Worm (Caenorhabditis elegans) whole organism, late embryonic: ENCODE results near the gene srh-89.

Experiments used
- C08G9.2 ChIP-seq: sonication (generic microtip); optimal IDR thresholded peaks from 2 replicates; lab custom pipeline; 2016; ENCODE audit warnings: mild to moderate bottlenecking, missing genetic modification characterization, moderate library complexity, missing compliant biosample characterization
- F13H6.1 ChIP-seq: sonication (generic microtip); optimal IDR thresholded peaks from 2 replicates; lab custom pipeline; 2016; ENCODE audit warnings: missing genetic modification characterization, missing compliant biosample characterization
- K02D7.2 ChIP-seq: sonication (generic microtip); optimal IDR thresholded peaks from 2 replicates; lab custom pipeline; 2017; ENCODE audit warnings: mild to moderate bottlenecking, missing genetic modification characterization, missing compliant biosample characterization
- Y22D7AL.16 ChIP-seq: sonication (generic microtip); optimal IDR thresholded peaks from 2 replicates; lab custom pipeline; 2016; ENCODE audit warnings: missing genetic modification characterization, missing compliant biosample characterization
- ceh-14 ChIP-seq: sonication (generic microtip); optimal IDR thresholded peaks from 2 replicates; lab custom pipeline; 2016; ENCODE audit warnings: missing genotype, missing genetic modification characterization, missing compliant biosample characterization
- ceh-18 ChIP-seq: sonication (generic microtip); optimal IDR thresholded peaks from 2 replicates; lab custom pipeline; 2016; ENCODE audit warnings: missing genetic modification characterization, missing compliant biosample characterization
- ceh-2 ChIP-seq: sonication (generic microtip); optimal IDR thresholded peaks from 2 replicates; lab custom pipeline; 2016; ENCODE audit warnings: missing genotype, missing genetic modification characterization, missing compliant biosample characterization
- ceh-22 ChIP-seq: sonication (generic microtip); optimal IDR thresholded peaks from 2 replicates; lab custom pipeline; 2017; ENCODE audit warnings: missing biosample characterization, missing genetic modification characterization
- ceh-30 ChIP-seq: fragments of 150-350 bp; optimal IDR thresholded peaks from 2 replicates; lab custom pipeline; 2014; ENCODE audit warnings: missing biosample characterization, missing genetic modification characterization
- ceh-31 ChIP-seq: sonication (generic microtip); optimal IDR thresholded peaks from 2 replicates; lab custom pipeline; 2016; ENCODE audit warnings: missing genetic modification characterization, missing compliant biosample characterization
- ceh-34 ChIP-seq: sonication (generic microtip); optimal IDR thresholded peaks from 2 replicates; lab custom pipeline; 2016; ENCODE audit warnings: mild to moderate bottlenecking, missing genetic modification characterization, missing compliant biosample characterization
- ceh-45 ChIP-seq: fragments of 200-800 bp; sonication (Bioruptor generic); IDR thresholded peaks from 2 replicates; pipeline ENCODE4 v1.3.6; 2022; ENCODE audit warnings: missing genetic modification reagents, missing genetic modification characterization, missing compliant biosample characterization
- ceh-48 ChIP-seq: sonication (generic microtip); optimal IDR thresholded peaks from 2 replicates; lab custom pipeline; 2016; ENCODE audit warnings: missing genetic modification characterization, inconsistent platforms, missing compliant biosample characterization
- ceh-6 ChIP-seq: fragments of 200-800 bp; sonication (Bioruptor generic); optimal IDR thresholded peaks from 2 replicates; lab custom pipeline; 2018; ENCODE audit warnings: mild to moderate bottlenecking, missing genetic modification characterization, missing compliant biosample characterization
- ceh-9 ChIP-seq: sonication (generic microtip); optimal IDR thresholded peaks from 2 replicates; lab custom pipeline; 2016; ENCODE audit warnings: mild to moderate bottlenecking, missing genetic modification characterization, inconsistent platforms, missing compliant biosample characterization
- che-1 ChIP-seq: sonication (generic microtip); optimal IDR thresholded peaks from 2 replicates; lab custom pipeline; 2016; ENCODE audit warnings: mild to moderate bottlenecking, missing genetic modification characterization, missing compliant biosample characterization
- elt-2 ChIP-seq: sonication (generic microtip); optimal IDR thresholded peaks from 2 replicates; lab custom pipeline; 2016; ENCODE audit warnings: missing genetic modification reagents, missing genetic modification characterization, missing compliant biosample characterization
- ets-4 ChIP-seq: sonication (generic microtip); optimal IDR thresholded peaks from 2 replicates; lab custom pipeline; 2016; ENCODE audit warnings: missing genetic modification characterization, missing compliant biosample characterization
- eyg-1 ChIP-seq: sonication (generic microtip); optimal IDR thresholded peaks from 2 replicates; lab custom pipeline; 2016; ENCODE audit warnings: missing genotype, missing genetic modification characterization, missing compliant biosample characterization
- fax-1 ChIP-seq: sonication (generic microtip); optimal IDR thresholded peaks from 2 replicates; lab custom pipeline; 2016; ENCODE audit warnings: missing genotype, missing genetic modification characterization, missing compliant biosample characterization
- fkh-10 ChIP-seq: fragments of 150-350 bp; optimal IDR thresholded peaks from 2 replicates; lab custom pipeline; 2014; ENCODE audit warnings: missing biosample characterization, missing genetic modification reagents, missing genetic modification characterization
- gmeb-2 ChIP-seq: sonication (generic microtip); optimal IDR thresholded peaks from 2 replicates; lab custom pipeline; 2016; ENCODE audit warnings: missing genetic modification characterization, inconsistent platforms, missing compliant biosample characterization
- hlh-13 ChIP-seq: fragments of 200-800 bp; sonication (Bioruptor generic); optimal IDR thresholded peaks from 2 replicates; lab custom pipeline; 2018; ENCODE audit warnings: mild to moderate bottlenecking, missing genetic modification characterization, missing compliant biosample characterization
- hlh-15 ChIP-seq: sonication (generic microtip); optimal IDR thresholded peaks from 2 replicates; lab custom pipeline; 2016; ENCODE audit warnings: missing genetic modification characterization, missing compliant biosample characterization
- hlh-30 ChIP-seq: sonication (generic microtip); optimal IDR thresholded peaks from 2 replicates; lab custom pipeline; 2017; ENCODE audit warnings: antibody characterized with exemption, missing genetic modification characterization, missing compliant biosample characterization; ENCODE audit not compliant: insufficient read depth
- hlh-6 ChIP-seq: sonication (generic microtip); optimal IDR thresholded peaks from 2 replicates; lab custom pipeline; 2016; ENCODE audit warnings: missing genotype, missing genetic modification characterization, missing compliant biosample characterization
- hlh-8 ChIP-seq: sonication (generic microtip); optimal IDR thresholded peaks from 2 replicates; lab custom pipeline; 2016; ENCODE audit warnings: missing genotype, missing genetic modification characterization, missing compliant biosample characterization
- lim-6 ChIP-seq: sonication (generic microtip); optimal IDR thresholded peaks from 2 replicates; lab custom pipeline; 2016; ENCODE audit warnings: missing genetic modification characterization, missing compliant biosample characterization
- lin-11 ChIP-seq: fragments of 200-800 bp; sonication (Bioruptor generic); optimal IDR thresholded peaks from 2 replicates; lab custom pipeline; 2018; ENCODE audit warnings: mild to moderate bottlenecking, missing genetic modification characterization, missing compliant biosample characterization
- madf-2 ChIP-seq: sonication (generic microtip); optimal IDR thresholded peaks from 2 replicates; lab custom pipeline; 2017; ENCODE audit warnings: missing genetic modification characterization, missing compliant biosample characterization
- mec-3 ChIP-seq: sonication (generic microtip); optimal IDR thresholded peaks from 2 replicates; lab custom pipeline; 2016; ENCODE audit warnings: borderline replicate concordance, missing genetic modification characterization, missing compliant biosample characterization
- nfya-1 ChIP-seq: sonication (generic microtip); optimal IDR thresholded peaks from 2 replicates; lab custom pipeline; 2017; ENCODE audit warnings: missing genetic modification characterization, mild to moderate bottlenecking, missing compliant biosample characterization, antibody characterized with exemption, moderate library complexity
- npax-4 ChIP-seq: sonication (generic microtip); optimal IDR thresholded peaks from 2 replicates; lab custom pipeline; 2016; ENCODE audit warnings: missing genetic modification characterization, missing compliant biosample characterization
- odd-2 ChIP-seq: sonication (generic microtip); optimal IDR thresholded peaks from 2 replicates; lab custom pipeline; 2017; ENCODE audit warnings: antibody characterized with exemption, mild to moderate bottlenecking, missing genetic modification characterization, missing compliant biosample characterization
- pag-3 ChIP-seq: sonication (generic microtip); optimal IDR thresholded peaks from 2 replicates; lab custom pipeline; 2016; ENCODE audit warnings: missing compliant biosample characterization, missing genetic modification characterization, borderline replicate concordance
- pha-2 ChIP-seq: sonication (generic microtip); optimal IDR thresholded peaks from 2 replicates; lab custom pipeline; 2017; ENCODE audit warnings: mild to moderate bottlenecking, missing genetic modification characterization, missing compliant biosample characterization
- pha-4 ChIP-seq: fragments of 150-350 bp; optimal IDR thresholded peaks from 2 replicates; lab custom pipeline; 2018; ENCODE audit warnings: missing biosample characterization, missing genetic modification reagents, missing genetic modification characterization
- pros-1 ChIP-seq: fragments of 150-350 bp; optimal IDR thresholded peaks from 2 replicates; lab custom pipeline; 2014; ENCODE audit warnings: missing biosample characterization, missing genetic modification reagents, missing genetic modification characterization
- ref-2 ChIP-seq: sonication (generic microtip); optimal IDR thresholded peaks from 2 replicates; lab custom pipeline; 2016; ENCODE audit warnings: missing genetic modification characterization, missing compliant biosample characterization
- sdc-2 ChIP-seq: sonication (generic microtip); optimal IDR thresholded peaks from 2 replicates; lab custom pipeline; 2016; ENCODE audit warnings: missing genotype, missing genetic modification characterization, missing compliant biosample characterization
- syd-9 ChIP-seq: sonication (generic microtip); optimal IDR thresholded peaks from 2 replicates; lab custom pipeline; 2016; ENCODE audit warnings: mild to moderate bottlenecking, missing genetic modification characterization, moderate library complexity, missing compliant biosample characterization
- tbx-2 ChIP-seq: sonication (generic microtip); optimal IDR thresholded peaks from 2 replicates; lab custom pipeline; 2016; ENCODE audit warnings: missing genetic modification characterization, missing compliant biosample characterization
- tbx-7 ChIP-seq: sonication (generic microtip); optimal IDR thresholded peaks from 2 replicates; lab custom pipeline; 2016; ENCODE audit warnings: missing genotype, missing genetic modification characterization, missing compliant biosample characterization
- unc-3 ChIP-seq, 2 experiments: fragments of 200-800 bp in 1 of 2; sonication (Bioruptor generic) in 1 of 2; sonication (generic microtip) in 1 of 2; conservative IDR thresholded peaks in 1 of 2; optimal IDR thresholded peaks in 1 of 2; 2 replicates each; pipeline versions ENCODE4 v1.3.6 to Lab custom; 2016 to 2022; ENCODE audit warnings: missing compliant biosample characterization in 2 of 2, missing genetic modification characterization in 2 of 2, missing genetic modification reagents in 1 of 2
- unc-42 ChIP-seq: sonication (generic microtip); optimal IDR thresholded peaks from 2 replicates; lab custom pipeline; 2016; ENCODE audit warnings: missing genotype, missing genetic modification characterization, missing compliant biosample characterization
- unc-86 ChIP-seq: sonication (generic microtip); optimal IDR thresholded peaks from 2 replicates; lab custom pipeline; 2016; ENCODE audit warnings: missing genetic modification characterization, missing compliant biosample characterization
- zip-5 ChIP-seq: sonication (generic microtip); optimal IDR thresholded peaks from 2 replicates; lab custom pipeline; 2016; ENCODE audit warnings: missing genetic modification characterization, missing compliant biosample characterization

The srh-89 gene

DNA sequence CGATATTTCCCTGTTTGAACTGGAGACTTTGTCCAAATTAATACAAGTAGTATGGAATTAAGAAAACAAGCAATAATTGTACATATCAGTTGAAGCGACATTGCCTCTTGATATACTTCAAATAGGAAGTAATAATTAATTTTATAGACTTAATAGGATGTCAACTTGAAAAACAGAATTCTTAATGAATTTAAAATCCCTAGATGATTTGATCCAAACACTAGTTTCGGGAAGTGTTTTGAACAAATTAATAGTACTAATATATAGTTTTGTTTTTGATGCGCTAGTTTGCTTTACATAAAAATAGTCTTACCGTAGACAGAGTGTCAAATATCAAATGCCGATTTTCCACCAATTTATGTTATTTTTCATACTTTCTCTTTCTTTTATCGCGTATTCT lies 13.8 kb upstream of the srh-89 start, which contains the start of gene str-190:
Gene str-190 (minus strand): TSS at position 101 of the 400 bp plus-strand sequence.
- no peak for TF ChIP-seq npax-4 (tag; lab: Kevin White, UChicago)
- TF ChIP-seq unc-42 (tag; lab: Kevin White, UChicago): no peak
- TF ChIP-seq Y22D7AL.16 (tag; lab: Kevin White, UChicago): no peak
- TF ChIP-seq syd-9 (tag; lab: Kevin White, UChicago): no peak
- TF ChIP-seq pag-3: no peak
- TF ChIP-seq ceh-18 (tag; lab: Kevin White, UChicago): no peak
- TF ChIP-seq elt-2 (tag; lab: Kevin White, UChicago): no peak
- no peak for TF ChIP-seq unc-3 (GFP tag; conservative IDR thresholded peaks at IDR 0.05; lab: Robert Waterston, UW)
- no peak for TF ChIP-seq unc-3 (tag; optimal IDR thresholded peaks at IDR 0.05; lab: Kevin White, UChicago)
- TF ChIP-seq ceh-14 (tag; lab: Kevin White, UChicago): no peak
- TF ChIP-seq, all 69 proteins: peak for 0

DNA sequence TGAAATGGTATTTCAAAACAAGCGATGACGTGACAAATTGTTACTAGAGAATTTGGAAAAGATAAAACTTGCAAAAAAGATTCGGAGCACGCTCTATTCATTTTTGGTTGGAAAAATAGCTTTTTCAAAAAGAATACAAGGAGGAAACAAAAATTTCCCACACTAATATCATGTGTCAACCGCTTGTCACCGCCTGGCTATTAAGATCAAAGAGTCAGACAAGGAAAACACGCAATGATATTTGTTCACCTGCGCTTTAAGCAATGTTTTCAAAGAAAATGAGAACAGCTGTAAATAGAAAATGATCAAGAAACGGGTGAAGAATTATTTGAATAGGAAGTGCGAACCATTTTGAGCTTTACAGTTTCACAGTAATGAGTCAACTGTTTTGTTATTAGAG lies 12.2 kb upstream of the srh-89 start, which contains the start of gene srh-125:
Gene srh-125 (minus strand): TSS at position 101 of the 400 bp plus-strand sequence.
- TF ChIP-seq hlh-15 (tag; lab: Kevin White, UChicago) (no peak), fkh-10 (no peak), nfya-1 (tag; lab: Kevin White, UChicago) (no peak)

DNA sequence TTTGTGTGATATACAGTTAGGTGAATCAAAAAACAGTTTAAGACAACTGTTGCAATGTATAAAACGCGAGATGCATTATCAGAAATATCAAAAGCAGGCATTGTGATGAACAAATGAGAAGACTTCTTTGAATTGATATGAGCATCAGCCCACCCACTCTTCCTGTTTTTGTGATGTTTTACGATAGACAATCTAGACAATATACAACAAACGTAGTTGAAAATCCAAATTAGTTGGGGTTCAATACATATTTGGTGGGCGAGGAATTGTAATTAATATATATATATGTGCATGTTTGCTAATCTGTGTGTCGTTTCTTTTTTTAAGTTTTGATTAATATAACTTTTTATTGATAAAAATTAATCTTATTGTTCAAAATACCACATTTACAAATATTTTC lies 8.2 kb upstream of the srh-89 start, which contains the start of gene str-28:
Gene str-28 (minus strand): TSS at position 101 of the 400 bp plus-strand sequence.
- TF ChIP-seq lim-6 (tag; lab: Kevin White, UChicago) (no peak), pha-4 (tag; lab: Kevin White, UChicago) (no peak), pros-1 (no peak), lin-11 (tag; lab: Kevin White, UChicago) (no peak), ets-4 (no peak), ceh-48 (tag; lab: Kevin White, UChicago) (no peak), Y22D7AL.16 (tag; lab: Kevin White, UChicago) (no peak), syd-9 (tag; lab: Kevin White, UChicago) (no peak), che-1 (tag; lab: Kevin White, UChicago) (no peak), ceh-22 (tag; lab: Kevin White, UChicago) (no peak), mec-3 (tag; lab: Kevin White, UChicago) (no peak), ceh-30 (no peak), ceh-45 (GFP tag; lab: Robert Waterston, UW) (no peak), K02D7.2 (no peak), eyg-1 (tag; lab: Kevin White, UChicago) (no peak), hlh-13 (no peak), fkh-10 (no peak), madf-2 (tag; lab: Kevin White, UChicago) (no peak), odd-2 (no peak)

DNA sequence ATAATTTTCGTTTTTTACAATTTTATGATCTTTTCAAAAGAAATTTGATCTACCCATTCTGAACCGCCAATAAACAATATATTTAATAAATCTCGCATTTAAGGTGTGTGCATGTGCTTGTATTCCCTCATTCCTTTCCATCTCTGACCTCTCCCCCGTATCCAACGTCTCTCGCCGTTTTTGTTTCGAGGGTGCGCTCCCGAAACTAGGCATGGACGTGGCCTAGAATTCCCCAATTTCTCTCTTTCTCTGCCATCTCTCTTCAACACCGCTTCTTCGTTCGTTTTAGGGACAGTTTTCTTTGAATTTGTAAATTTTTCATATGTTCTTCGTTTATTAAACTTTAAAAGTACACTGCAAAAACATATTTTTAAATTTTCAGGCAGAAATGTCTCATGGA lies 913 bp upstream of the srh-89 start, which contains the start of gene F25E5.1:
Gene F25E5.1 (plus strand): TSS at position 376 of the 400 bp plus-strand sequence.
- TF ChIP-seq C08G9.2 (tag; lab: Kevin White, UChicago): peak; percentile 81
- TF ChIP-seq ceh-9 (tag; lab: Kevin White, UChicago): no peak
- peak; percentile 70 for TF ChIP-seq ceh-14 (tag; lab: Kevin White, UChicago)
- no peak for TF ChIP-seq pha-2 (tag; lab: Kevin White, UChicago)
- TF ChIP-seq sdc-2 (tag; lab: Kevin White, UChicago): peak; percentile 47
- peak; percentile 53 for TF ChIP-seq tbx-7 (tag; lab: Kevin White, UChicago)
- TF ChIP-seq zip-5: peak; percentile 42
- peak; percentile 80 for TF ChIP-seq tbx-2
- TF ChIP-seq hlh-30 (tag; lab: Kevin White, UChicago): peak; percentile 50
- TF ChIP-seq F13H6.1 (tag; lab: Kevin White, UChicago): peak; percentile 25
- peak; percentile 78 for TF ChIP-seq ets-4
- TF ChIP-seq lim-6 (tag; lab: Kevin White, UChicago): peak; percentile 46
- peak; percentile 15 for TF ChIP-seq unc-86 (tag; lab: Kevin White, UChicago)
- peak; percentile 59 for TF ChIP-seq hlh-8 (tag; lab: Kevin White, UChicago)
- TF ChIP-seq ceh-31 (tag; lab: Kevin White, UChicago): peak; percentile 95
- peak; percentile 69 for TF ChIP-seq ceh-2 (tag; lab: Kevin White, UChicago)
- peak; percentile 25 for TF ChIP-seq gmeb-2 (tag; lab: Kevin White, UChicago)
- peak; percentile 67 for TF ChIP-seq ceh-34 (tag; lab: Kevin White, UChicago)
- peak; percentile 30 for TF ChIP-seq ceh-18 (tag; lab: Kevin White, UChicago)
- TF ChIP-seq elt-2 (tag; lab: Kevin White, UChicago): peak; percentile 30
- TF ChIP-seq ceh-6 (GFP tag; lab: Kevin White, UChicago): no peak
- peak; percentile 15 for TF ChIP-seq fax-1
- peak; percentile 5 for TF ChIP-seq hlh-6
- peak; percentile 61 for TF ChIP-seq unc-42 (tag; lab: Kevin White, UChicago)
- peak; percentile 11 for TF ChIP-seq pros-1
- TF ChIP-seq ref-2: peak; percentile 36
